Fruit fly (Drosophila melanogaster) whole organism, embryonic: ENCODE measurements around the gene Jhbp5.

Experiments used
- Ada2b ChIP-seq: fragments of 200-800 bp; sonication (Bioruptor generic); IDR thresholded peaks from 2 replicates; pipeline ENCODE4 v1.3.6; 2022; ENCODE audit warnings: missing biosample characterization, missing genetic modification characterization
- Adf1 ChIP-seq: fragments of 200-800 bp; sonication (Bioruptor generic); IDR thresholded peaks from 2 replicates; pipeline ENCODE4 v1.3.6; 2022; ENCODE audit warnings: missing biosample characterization, missing genetic modification characterization
- Blimp-1 ChIP-seq: fragments of 200-800 bp; sonication (Bioruptor generic); optimal IDR thresholded peaks from 3 replicates; lab custom pipeline; 2018; ENCODE audit warnings: missing biosample characterization, missing genetic modification characterization, mild to moderate bottlenecking, moderate library complexity, missing genetic modification reagents
- CG12071 ChIP-seq: fragments of 200-800 bp; sonication (Bioruptor generic); optimal IDR thresholded peaks from 3 replicates; lab custom pipeline; 2018; ENCODE audit warnings: missing biosample characterization, mild to moderate bottlenecking, missing genetic modification characterization
- CG12769 ChIP-seq: fragments of 200-800 bp; sonication (Bioruptor generic); optimal IDR thresholded peaks from 2 replicates; lab custom pipeline; 2019; ENCODE audit warnings: missing biosample characterization, mild to moderate bottlenecking, missing genetic modification characterization, moderate library complexity
- CG13775 ChIP-seq: fragments of 200-800 bp; sonication (Bioruptor generic); optimal IDR thresholded peaks from 3 replicates; lab custom pipeline; 2017; ENCODE audit warnings: missing biosample characterization, mild to moderate bottlenecking, missing genetic modification characterization
- CG18262 ChIP-seq: fragments of 200-800 bp; optimal IDR thresholded peaks from 3 replicates; lab custom pipeline; 2019; ENCODE audit warnings: missing biosample characterization, mild to moderate bottlenecking, missing genetic modification characterization, moderate library complexity
- CG2202 ChIP-seq: fragments of 200-800 bp; sonication (Bioruptor generic); optimal IDR thresholded peaks from 2 replicates; lab custom pipeline; 2018; ENCODE audit warnings: missing biosample characterization, mild to moderate bottlenecking, missing genetic modification characterization
- CG33213 ChIP-seq: fragments of 200-800 bp; sonication (Bioruptor generic); optimal IDR thresholded peaks from 3 replicates; lab custom pipeline; 2016; ENCODE audit warnings: missing biosample characterization, missing genetic modification characterization
- CG43689 ChIP-seq: fragments of 200-800 bp; sonication (Bioruptor generic); IDR thresholded peaks from 2 replicates; pipeline ENCODE4 v1.3.6; 2022; ENCODE audit warnings: missing biosample characterization, missing genetic modification characterization
- CG6813 ChIP-seq: fragments of 200-800 bp; sonication (Bioruptor generic); optimal IDR thresholded peaks from 2 replicates; lab custom pipeline; 2017; ENCODE audit warnings: missing biosample characterization, missing genetic modification characterization, mild to moderate bottlenecking, moderate library complexity, missing genetic modification reagents
- CG9727 ChIP-seq: fragments of 200-800 bp; sonication (Bioruptor generic); optimal IDR thresholded peaks from 3 replicates; lab custom pipeline; 2017; ENCODE audit warnings: missing biosample characterization, mild to moderate bottlenecking, missing genetic modification characterization
- CG9797 ChIP-seq: fragments of 200-800 bp; sonication (Bioruptor generic); optimal IDR thresholded peaks from 3 replicates; lab custom pipeline; 2018; ENCODE audit warnings: missing biosample characterization, mild to moderate bottlenecking, missing genetic modification characterization
- D19A ChIP-seq: fragments of 200-800 bp; optimal IDR thresholded peaks from 3 replicates; lab custom pipeline; 2019; ENCODE audit warnings: missing biosample characterization, mild to moderate bottlenecking, missing genetic modification characterization, moderate library complexity
- Dp ChIP-seq: fragments of 200-800 bp; sonication (Bioruptor generic); optimal IDR thresholded peaks from 2 replicates; lab custom pipeline; 2018; ENCODE audit warnings: missing biosample characterization, mild to moderate bottlenecking, missing genetic modification characterization, moderate library complexity
- Drgx ChIP-seq: fragments of 200-800 bp; sonication (Bioruptor generic); IDR thresholded peaks from 2 replicates; pipeline ENCODE4 v1.3.6; 2022; ENCODE audit warnings: missing biosample characterization, missing genetic modification characterization
- Fer2 ChIP-seq: fragments of 200-800 bp; sonication (Bioruptor generic); optimal IDR thresholded peaks from 2 replicates; lab custom pipeline; 2018; ENCODE audit warnings: missing biosample characterization, mild to moderate bottlenecking, missing genetic modification characterization, moderate library complexity
- H2.0 ChIP-seq: fragments of 200-800 bp; sonication (Bioruptor generic); IDR thresholded peaks from 2 replicates; pipeline ENCODE4 v1.3.6; 2022; ENCODE audit warnings: missing biosample characterization, missing genetic modification characterization
- HLH4C ChIP-seq: fragments of 200-800 bp; sonication (Bioruptor generic); IDR thresholded peaks from 3 replicates; pipeline ENCODE4 v1.3.6; 2022; ENCODE audit warnings: missing biosample characterization, missing genetic modification characterization; ENCODE audit not compliant: partially characterized antibody
- HmgD ChIP-seq: fragments of 200-800 bp; sonication (Bioruptor generic); optimal IDR thresholded peaks from 3 replicates; lab custom pipeline; 2016; ENCODE audit warnings: missing biosample characterization, missing genetic modification characterization
- Jarid2 ChIP-seq: fragments of 200-800 bp; sonication (Bioruptor generic); optimal IDR thresholded peaks from 3 replicates; lab custom pipeline; 2017; ENCODE audit warnings: mild to moderate bottlenecking, missing biosample characterization, missing genetic modification reagents, missing genetic modification characterization
- Mad ChIP-seq: fragments of 200-800 bp; sonication (Bioruptor generic); optimal IDR thresholded peaks from 2 replicates; lab custom pipeline; 2016; ENCODE audit warnings: missing biosample characterization, missing genetic modification characterization
- Meics ChIP-seq: fragments of 200-800 bp; sonication (Bioruptor generic); optimal IDR thresholded peaks from 2 replicates; lab custom pipeline; 2017; ENCODE audit warnings: missing biosample characterization, mild to moderate bottlenecking, missing genetic modification characterization
- Neu2 ChIP-seq: fragments of 200-800 bp; sonication (Bioruptor generic); optimal IDR thresholded peaks from 3 replicates; lab custom pipeline; 2016; ENCODE audit warnings: missing biosample characterization, missing genetic modification characterization, borderline replicate concordance
- Optix ChIP-seq: fragments of 200-800 bp; sonication (Bioruptor generic); IDR thresholded peaks from 3 replicates; pipeline ENCODE4 v1.3.6; 2022; ENCODE audit warnings: missing biosample characterization, missing genetic modification characterization
- PHDP ChIP-seq: fragments of 200-800 bp; sonication (Bioruptor generic); optimal IDR thresholded peaks from 3 replicates; lab custom pipeline; 2018; ENCODE audit warnings: missing biosample characterization, mild to moderate bottlenecking, missing genetic modification characterization, moderate library complexity
- Ptx1 ChIP-seq: fragments of 200-800 bp; sonication (Bioruptor generic); IDR thresholded peaks from 2 replicates; pipeline ENCODE4 v1.3.6; 2022; ENCODE audit warnings: missing biosample characterization, missing genetic modification characterization
- Sin3A ChIP-seq: fragments of >200 bp; optimal IDR thresholded peaks from 2 replicates; lab custom pipeline; 2018
- ab ChIP-seq: fragments of 200-800 bp; sonication (Bioruptor generic); optimal IDR thresholded peaks from 2 replicates; lab custom pipeline; 2016; ENCODE audit warnings: missing biosample characterization, missing genetic modification characterization
- danr ChIP-seq: fragments of 200-800 bp; sonication (Bioruptor generic); IDR thresholded peaks from 2 replicates; pipeline ENCODE4 v1.3.6; 2022; ENCODE audit warnings: missing biosample characterization, missing genetic modification characterization
- eve ChIP-seq, 2 experiments: fragments of >200 bp; optimal IDR thresholded peaks; 2 replicates each; lab custom pipeline; 2017; ENCODE audit warnings: missing biosample characterization in 2 of 2, missing genetic modification characterization in 2 of 2
- gcm ChIP-seq: fragments of 200-800 bp; sonication (Bioruptor generic); optimal IDR thresholded peaks from 2 replicates; lab custom pipeline; 2019; ENCODE audit warnings: missing biosample characterization, mild to moderate bottlenecking, missing genetic modification characterization, moderate library complexity
- hbn ChIP-seq: fragments of 200-800 bp; sonication (Bioruptor generic); IDR thresholded peaks from 2 replicates; pipeline ENCODE4 v1.3.6; 2022; ENCODE audit warnings: missing biosample characterization, missing genetic modification characterization; ENCODE audit not compliant: partially characterized antibody
- her ChIP-seq: fragments of 200-800 bp; sonication (Bioruptor generic); optimal IDR thresholded peaks from 2 replicates; lab custom pipeline; 2016; ENCODE audit warnings: missing biosample characterization, missing genetic modification characterization
- hkb ChIP-seq, 2 experiments: fragments of 200-800 bp in 1 of 2; fragments of >200 bp in 1 of 2; sonication (Bioruptor generic) in 1 of 2; IDR thresholded peaks in 1 of 2; optimal IDR thresholded peaks in 1 of 2; 2 replicates each; pipeline versions ENCODE4 v1.3.6 to Lab custom; 2017 to 2022; ENCODE audit warnings: missing biosample characterization in 1 of 2, missing genetic modification characterization in 1 of 2
- insv ChIP-seq, 2 experiments: fragments of 200-800 bp; sonication (Bioruptor generic); optimal IDR thresholded peaks; 3 replicates each; lab custom pipeline; 2016 to 2018; ENCODE audit warnings: missing biosample characterization in 2 of 2, missing genetic modification characterization in 2 of 2
- lilli ChIP-seq: fragments of 200-800 bp; sonication (Bioruptor generic); optimal IDR thresholded peaks from 3 replicates; lab custom pipeline; 2016; ENCODE audit warnings: missing biosample characterization, missing genetic modification characterization
- mam ChIP-seq: fragments of 200-800 bp; sonication (Bioruptor generic); optimal IDR thresholded peaks from 3 replicates; lab custom pipeline; 2016; ENCODE audit warnings: missing biosample characterization, missing genetic modification characterization
- org-1 ChIP-seq: fragments of 200-800 bp; sonication (Bioruptor generic); optimal IDR thresholded peaks from 2 replicates; lab custom pipeline; 2017; ENCODE audit warnings: missing biosample characterization, missing genetic modification characterization
- pnt ChIP-seq: fragments of 200-800 bp; sonication (Bioruptor generic); optimal IDR thresholded peaks from 3 replicates; lab custom pipeline; 2016; ENCODE audit warnings: missing biosample characterization, missing genetic modification characterization
- prd ChIP-seq, 3 experiments: fragments of >200 bp in 2 of 3; fragments of 200-800 bp in 1 of 3; sonication (Bioruptor generic) in 1 of 3; optimal IDR thresholded peaks in 2 of 3; IDR thresholded peaks in 1 of 3; 2 replicates in 2 of 3; 3 replicates in 1 of 3; pipeline versions ENCODE4 v1.3.6 to Lab custom; 2017 to 2022; ENCODE audit warnings: missing biosample characterization in 1 of 3, missing genetic modification characterization in 1 of 3
- psq ChIP-seq: fragments of 200-800 bp; sonication (Bioruptor generic); optimal IDR thresholded peaks from 2 replicates; lab custom pipeline; 2017; ENCODE audit warnings: missing biosample characterization, missing genetic modification characterization
- schlank ChIP-seq: fragments of 200-800 bp; sonication (Bioruptor generic); optimal IDR thresholded peaks from 2 replicates; lab custom pipeline; 2018; ENCODE audit warnings: missing biosample characterization, mild to moderate bottlenecking, missing genetic modification characterization
- sens-2 ChIP-seq: fragments of 200-800 bp; sonication (Bioruptor generic); IDR thresholded peaks from 2 replicates; pipeline ENCODE4 v1.3.6; 2022; ENCODE audit warnings: missing biosample characterization, missing genetic modification characterization
- slp2 ChIP-seq: fragments of 200-800 bp; sonication (Bioruptor generic); optimal IDR thresholded peaks from 2 replicates; lab custom pipeline; 2016; ENCODE audit warnings: missing biosample characterization, missing genetic modification characterization
- stwl ChIP-seq: fragments of 200-800 bp; sonication (Bioruptor generic); optimal IDR thresholded peaks from 3 replicates; lab custom pipeline; 2018; ENCODE audit warnings: missing biosample characterization, mild to moderate bottlenecking, missing genetic modification characterization, moderate library complexity
- ttk ChIP-seq: fragments of 200-800 bp; sonication (Bioruptor generic); IDR thresholded peaks from 2 replicates; pipeline ENCODE4 v2.1.2; 2022; ENCODE audit warnings: missing biosample characterization, missing genetic modification characterization
- yki ChIP-seq: fragments of >200 bp; optimal IDR thresholded peaks from 3 replicates; lab custom pipeline; 2018

The Jhbp5 gene

DNA sequence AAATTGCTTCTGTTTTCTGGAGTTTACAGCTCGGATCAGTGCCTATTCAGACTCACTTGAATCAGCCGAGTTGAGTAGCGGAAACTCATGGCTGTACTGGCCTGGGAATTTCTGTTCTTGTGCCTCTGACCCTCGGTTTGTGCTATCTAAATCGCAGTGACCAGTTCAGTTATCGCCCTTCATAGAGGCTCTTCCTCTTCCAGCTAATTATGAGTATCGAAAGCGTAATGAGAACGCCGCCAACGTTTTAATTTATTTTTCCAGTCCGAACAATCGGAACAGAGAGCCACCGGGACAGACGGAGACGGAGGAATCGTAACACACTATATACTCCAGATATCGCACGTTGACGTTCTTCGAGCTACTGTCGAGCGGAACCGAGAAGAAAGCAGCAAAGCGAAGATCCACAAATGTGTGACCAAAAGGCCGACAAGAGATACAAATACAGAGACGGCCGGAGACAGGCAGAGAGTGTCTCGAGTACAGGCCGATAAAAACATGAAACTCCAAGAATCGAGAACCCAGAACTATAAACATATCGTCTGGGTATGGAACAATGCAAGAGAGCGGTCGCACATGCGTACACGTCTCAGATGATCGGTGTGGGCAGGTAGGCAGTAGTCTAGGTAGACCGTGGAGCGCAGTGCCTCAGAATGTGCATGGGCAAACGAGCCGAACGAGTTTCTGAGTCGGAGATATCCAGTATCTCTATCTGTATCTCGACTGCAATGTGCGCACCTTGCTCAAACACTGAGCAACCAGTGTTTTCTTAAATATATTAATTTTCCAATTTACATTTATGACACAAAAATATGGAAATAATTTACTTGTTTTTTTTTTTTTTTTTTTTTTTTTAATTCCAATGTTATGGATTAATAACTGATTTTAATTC, 26.0 kb upstream of the Jhbp5 start (continued):
- TF ChIP-seq prd (optimal IDR thresholded peaks at IDR 0.05; lab: Kevin White, UChicago) (no peak), prd (GFP tag; IDR thresholded peaks at IDR 0.05; lab: Robert Waterston, UW) (peak; percentile 78), PHDP (tag; lab: Kevin White, UChicago) (peak; percentile 68), ab (no peak), CG18262 (tag; lab: Kevin White, UChicago) (peak; percentile 92), Ada2b (GFP tag; lab: Robert Waterston, UW) (peak; percentile 60), hbn (GFP tag; lab: Robert Waterston, UW) (no peak), Meics (peak; percentile 30), yki (lab: Kevin White, UChicago) (no peak), eve (GFP tag; optimal IDR thresholded peaks at IDR 0.05; lab: Kevin White, UChicago) (no peak), schlank (tag; lab: Kevin White, UChicago) (no peak), stwl (tag; lab: Kevin White, UChicago) (peak; percentile 6), Optix (GFP tag; lab: Robert Waterston, UW) (peak; percentile 43; the same call in 1 of the 3 replicates), D19A (tag; lab: Kevin White, UChicago) (peak; percentile 76), Adf1 (GFP tag; lab: Robert Waterston, UW) (no peak), lilli (GFP tag; lab: Kevin White, UChicago) (peak; percentile 55), gcm (peak; percentile 66), Jarid2 (GFP tag; lab: Kevin White, UChicago) (no peak), CG13775 (GFP tag; lab: Kevin White, UChicago) (peak; percentile 42), Neu2 (GFP tag; lab: Kevin White, UChicago) (no peak), Sin3A (lab: Kevin White, UChicago) (no peak), H2.0 (peak; percentile 75), CG12071 (GFP tag; lab: Kevin White, UChicago) (no peak), CG9727 (GFP tag; lab: Kevin White, UChicago) (peak; percentile 66), sens-2 (no peak), CG6813 (GFP tag; lab: Kevin White, UChicago) (peak; percentile 27), slp2 (GFP tag; lab: Kevin White, UChicago) (no peak), Dp (no peak), danr (GFP tag; lab: Robert Waterston, UW) (peak; percentile 39; the same call in 1 of the 2 replicates), Fer2 (no peak), pnt (no peak), Mad (peak; percentile 18), CG9797 (GFP tag; lab: Kevin White, UChicago) (no peak), hkb (optimal IDR thresholded peaks at IDR 0.05; lab: Kevin White, UChicago) (no peak), hkb (GFP tag; IDR thresholded peaks at IDR 0.05; lab: Robert Waterston, UW) (peak; percentile 91), Drgx (GFP tag; lab: Robert Waterston, UW) (peak; percentile 90), ttk (GFP tag; lab: Robert Waterston, UW) (peak; percentile 72), insv (GFP tag; optimal IDR thresholded peaks at IDR 0.05; lab: Kevin White, UChicago) (no peak), CG2202 (tag; lab: Kevin White, UChicago) (peak; percentile 34), CG33213 (peak; percentile 35), CG43689 (GFP tag; lab: Robert Waterston, UW) (0 out of 2 replicates have a peak, but pooled peaks have one; percentile 17), HLH4C (GFP tag; lab: Robert Waterston, UW) (no peak), org-1 (GFP tag; lab: Kevin White, UChicago) (peak; percentile 22), Ptx1 (GFP tag; lab: Robert Waterston, UW) (peak; percentile 79), psq (GFP tag; lab: Kevin White, UChicago) (peak; percentile 56), her (GFP tag; lab: Kevin White, UChicago) (peak; percentile 12), CG12769 (tag; lab: Kevin White, UChicago) (no peak), Blimp-1 (peak; percentile 84), HmgD (GFP tag; lab: Kevin White, UChicago) (no peak), mam (GFP tag; lab: Kevin White, UChicago) (no peak)
